Fruit fly (Drosophila melanogaster) S2 (cell line): Measurements from ENCODE around the gene CG44362.

ENCODE experiments used
- CG8478 ChIP-seq: fragments of >200 bp; optimal IDR thresholded peaks from 2 replicates; lab custom pipeline; 2018
- CTCF ChIP-seq, 2 experiments: fragments of >200 bp; optimal IDR thresholded peaks; 2 replicates each; lab custom pipeline; 2018

Gene CG44362

DNA sequence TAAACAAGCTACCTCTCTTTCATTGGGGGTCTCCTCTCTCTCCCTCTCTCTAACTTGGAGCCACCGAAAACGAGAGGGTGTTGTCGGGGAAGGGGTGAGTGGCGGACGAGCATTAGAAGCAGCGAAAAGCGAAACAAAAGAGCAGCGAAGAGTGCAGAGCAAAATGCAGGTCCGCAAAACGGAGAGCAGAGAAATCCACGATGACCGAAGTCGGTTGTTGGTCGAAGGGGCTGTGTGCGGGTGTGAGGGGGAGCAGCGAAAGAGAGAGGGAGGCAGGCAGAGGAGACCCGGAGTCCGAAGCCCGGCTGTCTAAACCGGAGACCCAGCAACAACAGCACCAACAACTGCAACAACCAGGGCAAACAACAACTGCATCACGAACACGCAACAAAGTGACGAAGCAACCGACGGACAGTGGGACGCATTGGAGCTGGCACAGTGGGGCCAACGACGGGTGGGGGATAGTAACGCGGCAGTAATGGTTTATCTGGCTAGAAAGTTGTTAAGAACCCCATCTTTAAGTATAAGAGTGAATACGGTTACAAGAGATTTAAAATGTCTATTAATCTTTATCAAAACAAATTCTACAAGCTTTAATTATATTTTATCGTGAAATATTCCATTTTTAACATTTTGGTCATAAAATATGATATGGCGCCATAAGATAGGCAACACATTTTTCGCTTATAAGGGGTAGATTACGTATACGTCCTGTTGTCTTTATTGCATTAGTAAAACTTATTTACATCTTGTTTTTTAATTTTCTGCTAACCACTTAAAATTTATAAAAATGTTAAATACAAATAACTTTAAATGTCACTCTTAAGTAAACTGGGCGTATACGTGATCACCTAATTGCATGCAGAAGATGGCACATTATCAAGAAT lies 31.7 kb upstream of the CG44362 start:
- TF ChIP-seq CTCF (optimal IDR thresholded peaks at IDR 0.05; lab: Kevin White, UChicago) (no peak), CG8478 (lab: Kevin White, UChicago) (no peak)

DNA sequence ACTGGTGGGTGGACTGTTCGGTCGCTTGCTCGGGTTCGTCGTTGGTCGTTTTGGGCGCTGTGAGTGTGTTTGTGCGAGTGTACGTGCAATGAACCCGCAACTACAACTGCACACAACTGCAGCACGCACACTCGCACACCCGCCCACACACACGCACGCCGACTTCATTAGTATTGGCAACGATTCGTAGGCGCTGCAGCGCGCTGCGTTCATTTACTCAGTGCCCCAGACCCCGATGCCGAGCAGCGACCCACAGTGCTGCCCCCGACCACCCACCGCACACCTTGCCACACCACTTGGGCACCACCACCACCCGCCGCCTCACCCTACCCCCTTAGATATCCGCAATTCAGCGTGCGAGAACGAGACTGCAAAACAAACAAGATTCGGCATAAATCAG lies 30.9 kb upstream of the CG44362 start:
- TF ChIP-seq CG8478 (lab: Kevin White, UChicago), result no peak
- TF ChIP-seq CTCF (optimal IDR thresholded peaks at IDR 0.05; lab: Kevin White, UChicago), result no peak

DNA sequence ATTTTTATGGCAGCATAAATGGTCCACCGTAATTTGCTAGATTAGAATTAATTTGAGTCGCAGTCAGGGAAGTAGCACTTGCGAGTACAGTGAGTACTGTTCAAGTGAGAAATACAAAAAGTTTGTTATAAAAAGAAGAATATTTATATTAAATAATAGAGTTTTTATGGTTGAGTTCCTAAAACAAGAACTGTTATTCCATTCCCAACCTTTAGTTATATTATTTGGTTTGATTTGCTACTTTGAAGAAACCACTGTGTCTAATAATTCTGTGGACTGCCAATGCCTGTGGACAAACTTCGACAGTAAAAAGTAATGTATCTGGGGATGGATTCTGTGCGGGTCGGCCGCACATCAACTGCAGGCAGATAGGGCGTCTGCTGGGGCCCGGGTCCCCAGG lies 29.5 kb upstream of the CG44362 start:
- TF ChIP-seq CTCF (optimal IDR thresholded peaks at IDR 0.05; lab: Kevin White, UChicago) (no peak), CG8478 (lab: Kevin White, UChicago) (no peak)

DNA sequence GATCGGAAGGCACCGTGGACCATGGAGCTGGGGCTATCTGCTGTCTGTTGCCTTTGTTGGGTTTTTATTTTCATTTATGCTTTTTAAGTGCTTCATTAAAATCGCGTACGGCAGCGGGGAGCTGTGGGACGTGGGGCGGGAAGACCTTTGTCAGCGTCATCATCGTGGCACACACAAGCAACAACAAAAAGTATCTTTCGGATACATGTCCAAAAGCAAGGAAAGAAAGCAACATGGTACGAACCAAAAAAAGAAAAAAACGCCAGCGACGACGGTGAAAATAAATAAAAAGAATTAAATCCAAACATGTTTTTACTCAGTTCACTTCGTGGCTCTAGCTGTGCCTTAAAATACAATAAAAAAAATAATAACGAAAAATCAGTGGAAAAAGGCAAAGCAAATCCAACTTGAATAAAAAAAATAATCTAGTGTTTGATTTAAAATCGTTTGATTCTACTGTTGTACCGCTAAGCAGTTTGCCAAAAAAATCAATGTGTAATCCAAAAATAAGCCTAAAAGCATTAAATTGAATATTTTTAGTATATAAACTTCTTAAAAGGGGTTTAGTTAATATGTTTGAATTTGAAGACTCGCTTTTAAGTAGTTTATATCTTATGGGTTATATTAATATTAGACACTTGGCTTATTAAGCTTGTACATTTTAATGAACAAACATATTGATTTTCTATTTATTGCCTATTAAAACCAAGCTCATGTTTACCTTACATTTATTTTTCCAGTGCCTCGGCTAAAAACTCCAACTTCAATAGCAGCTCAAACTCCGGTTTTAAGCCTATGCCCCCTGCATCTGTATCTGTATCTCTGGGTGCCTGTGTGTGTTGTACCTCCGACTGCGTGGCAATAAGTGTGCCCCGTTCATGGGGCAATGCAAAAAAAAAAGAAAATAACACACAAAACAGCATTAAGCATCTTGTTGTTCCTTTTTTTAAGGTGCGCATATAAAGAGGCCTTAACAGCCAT lies 28.7 kb upstream of the CG44362 start:
- TF ChIP-seq CTCF (optimal IDR thresholded peaks at IDR 0.05; lab: Kevin White, UChicago) (no peak), CG8478 (lab: Kevin White, UChicago) (no peak)

DNA sequence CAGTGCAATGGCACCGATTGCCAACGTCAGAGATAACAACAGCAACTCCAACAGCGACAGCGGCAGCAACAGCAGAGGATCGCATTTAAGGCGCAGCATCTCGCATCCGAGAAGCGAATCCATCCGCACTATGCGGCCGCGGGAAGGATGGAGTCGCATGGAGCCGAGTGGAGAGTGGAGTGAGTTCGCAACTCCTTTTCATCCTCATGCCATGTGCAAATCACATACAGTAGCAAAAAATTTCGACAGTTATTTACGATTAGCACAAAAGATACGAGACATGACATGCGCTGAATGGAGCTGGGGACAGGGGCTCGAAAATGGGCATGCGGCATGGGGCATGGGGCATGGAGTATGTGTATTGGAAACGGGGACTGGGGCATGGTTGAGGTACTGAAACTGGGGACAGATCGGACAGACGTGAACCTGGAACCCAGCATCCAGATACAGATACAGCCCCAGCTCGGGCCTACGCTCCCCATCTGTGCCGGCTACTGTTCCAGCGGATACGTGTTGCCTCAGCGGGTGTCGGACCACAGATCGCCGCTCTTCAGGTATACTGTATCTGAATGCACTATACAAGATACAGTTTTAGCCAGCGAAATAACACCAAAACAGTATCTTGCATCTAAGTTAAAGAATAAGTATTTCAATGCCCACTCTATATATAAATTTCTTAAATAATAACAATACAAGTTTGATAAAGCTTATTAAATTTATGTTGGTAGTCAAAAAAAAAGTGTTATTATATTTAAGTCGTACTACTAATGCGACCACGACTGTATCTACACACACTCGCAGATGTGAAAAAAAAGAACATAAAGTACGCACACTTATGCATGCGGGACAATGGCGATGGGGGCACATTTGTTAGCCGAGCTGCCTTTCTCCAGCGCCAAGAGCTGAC lies 27.3 kb upstream of the CG44362 start:
- TF ChIP-seq CTCF (optimal IDR thresholded peaks at IDR 0.05; lab: Kevin White, UChicago) (no peak), CG8478 (lab: Kevin White, UChicago) (no peak)

DNA sequence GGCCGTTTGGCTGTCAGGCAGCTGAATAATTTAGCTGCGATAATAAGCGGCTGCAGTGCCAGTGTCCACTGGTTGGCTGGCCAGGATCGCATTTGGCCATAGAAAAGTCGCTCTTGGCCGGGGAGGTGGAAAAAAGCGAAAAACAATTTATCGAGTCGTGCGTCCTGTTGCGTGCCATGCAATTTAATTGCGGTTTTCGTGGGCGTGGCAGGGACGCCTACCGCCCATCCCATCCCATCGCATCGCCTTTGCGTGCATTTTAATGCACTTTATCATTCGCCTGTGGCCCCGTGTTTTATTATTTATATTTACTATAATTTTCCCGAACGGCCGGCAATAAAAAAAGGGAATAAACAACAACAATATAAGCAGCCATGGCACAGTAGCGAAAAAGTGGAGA lies 26.0 kb upstream of the CG44362 start:
- TF ChIP-seq CG8478 (lab: Kevin White, UChicago) (no peak), CTCF (optimal IDR thresholded peaks at IDR 0.05; lab: Kevin White, UChicago) (no peak)

DNA sequence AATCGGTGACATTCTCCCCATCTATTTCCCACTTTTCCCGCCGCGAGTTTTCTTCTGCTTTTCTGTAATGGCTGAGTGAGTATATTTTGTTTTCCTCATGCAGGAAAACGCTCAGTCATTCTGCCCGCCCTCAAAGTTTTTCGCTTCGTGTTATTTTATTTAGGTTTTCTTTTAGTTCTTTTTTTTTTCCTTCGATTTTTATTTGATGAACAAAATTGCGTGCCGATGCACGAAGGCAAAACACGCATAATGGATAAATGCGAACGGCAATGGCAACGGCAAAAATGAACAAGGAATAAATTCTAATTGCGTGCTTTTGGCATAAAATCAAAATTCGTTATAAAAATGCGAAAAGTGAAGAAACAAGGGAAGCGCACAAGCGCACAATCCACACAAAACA lies 24.9 kb upstream of the CG44362 start:
- TF ChIP-seq CTCF (optimal IDR thresholded peaks at IDR 0.05; lab: Kevin White, UChicago) (no peak), CG8478 (lab: Kevin White, UChicago) (no peak)

DNA sequence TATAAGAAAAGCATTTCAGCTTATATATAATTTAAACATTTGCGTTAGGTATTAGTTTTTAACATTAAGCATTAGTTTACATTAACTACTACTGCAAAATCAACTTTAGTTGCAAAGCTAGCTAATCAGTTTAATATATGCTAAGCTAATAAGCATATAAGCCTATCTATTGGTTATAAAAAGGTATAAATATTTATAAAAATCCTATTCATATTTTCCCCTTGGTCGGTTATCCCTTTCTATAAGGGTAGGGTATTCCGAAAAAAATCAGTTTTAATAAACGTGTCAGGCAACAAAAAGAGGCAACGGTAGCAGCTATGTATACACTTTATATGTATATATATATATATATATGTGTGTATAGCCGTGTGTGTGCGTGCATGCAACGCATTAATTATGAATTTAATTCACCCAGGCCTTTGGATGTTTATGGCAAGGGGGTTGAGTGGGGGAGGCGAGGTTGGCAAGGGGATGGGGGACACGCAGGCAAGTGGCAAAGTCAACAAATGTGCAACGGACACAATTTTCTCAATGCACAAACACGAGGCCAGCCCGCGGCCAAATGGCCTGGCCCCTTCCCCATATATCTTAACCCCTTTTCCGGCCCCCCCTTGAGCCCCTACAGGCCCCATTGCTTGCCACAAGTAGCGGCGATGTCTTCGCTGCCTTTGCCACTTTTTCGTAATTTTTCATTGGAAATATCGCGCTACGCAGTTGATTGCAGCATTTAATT lies 24.1 kb upstream of the CG44362 start:
- no peak for TF ChIP-seq CTCF (optimal IDR thresholded peaks at IDR 0.05; lab: Kevin White, UChicago)
- TF ChIP-seq CG8478 (lab: Kevin White, UChicago), result no peak

DNA sequence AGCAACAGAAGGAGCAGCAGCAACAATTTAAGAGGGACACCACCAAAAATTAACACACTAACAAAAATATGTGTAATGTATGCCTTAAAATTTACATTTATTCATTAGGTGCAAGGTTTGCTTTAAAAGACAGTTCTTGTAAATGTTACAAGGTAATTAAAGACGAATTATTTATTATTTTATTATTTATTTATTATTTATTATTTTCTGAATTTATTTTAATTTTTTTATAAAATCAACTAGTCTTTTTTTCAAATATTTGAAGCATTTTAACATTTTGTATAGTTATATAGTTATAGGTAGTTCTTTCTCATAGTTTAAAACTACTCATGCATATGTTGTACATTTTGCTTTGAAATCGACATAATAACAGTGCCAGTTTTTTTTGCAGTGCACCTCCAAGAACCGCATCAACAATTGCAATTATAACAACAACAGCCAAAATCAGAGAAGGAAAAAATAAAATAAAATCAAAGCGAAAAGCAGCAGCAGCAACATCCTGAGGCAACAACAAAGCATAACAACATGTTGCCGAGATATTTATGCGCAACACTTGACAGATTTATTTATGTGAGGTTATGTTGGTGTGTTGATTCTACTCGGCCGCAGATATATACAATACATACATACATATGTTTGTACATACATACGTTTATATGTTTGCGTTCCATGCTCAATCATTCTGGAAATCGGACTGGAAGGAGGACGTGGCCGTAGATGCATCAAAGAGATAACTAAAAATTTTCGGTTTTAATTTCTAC lies 23.3 kb upstream of the CG44362 start:
- TF ChIP-seq CTCF (optimal IDR thresholded peaks at IDR 0.05; lab: Kevin White, UChicago) (no peak), CG8478 (lab: Kevin White, UChicago) (no peak)

DNA sequence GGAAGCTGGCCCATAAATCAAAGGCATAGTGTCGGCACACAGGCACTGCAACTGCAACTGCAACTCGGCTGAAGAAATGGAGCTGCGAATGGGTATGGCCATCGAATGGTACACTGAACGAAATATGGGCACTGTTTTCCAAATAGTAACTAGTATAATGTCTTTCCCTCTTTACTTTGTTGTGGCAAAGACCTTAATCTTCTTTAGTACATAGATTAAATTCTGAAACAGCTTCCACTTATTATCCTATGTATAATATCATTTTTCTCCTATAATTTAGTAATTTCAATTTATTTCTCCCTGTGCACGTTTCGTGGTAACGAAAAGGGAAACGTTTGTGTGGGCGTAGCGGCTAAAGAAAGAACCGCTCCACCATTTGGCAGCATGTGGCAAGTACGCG lies 22.0 kb upstream of the CG44362 start:
- TF ChIP-seq CTCF (optimal IDR thresholded peaks at IDR 0.05; lab: Kevin White, UChicago) (no peak), CG8478 (lab: Kevin White, UChicago) (no peak)

DNA sequence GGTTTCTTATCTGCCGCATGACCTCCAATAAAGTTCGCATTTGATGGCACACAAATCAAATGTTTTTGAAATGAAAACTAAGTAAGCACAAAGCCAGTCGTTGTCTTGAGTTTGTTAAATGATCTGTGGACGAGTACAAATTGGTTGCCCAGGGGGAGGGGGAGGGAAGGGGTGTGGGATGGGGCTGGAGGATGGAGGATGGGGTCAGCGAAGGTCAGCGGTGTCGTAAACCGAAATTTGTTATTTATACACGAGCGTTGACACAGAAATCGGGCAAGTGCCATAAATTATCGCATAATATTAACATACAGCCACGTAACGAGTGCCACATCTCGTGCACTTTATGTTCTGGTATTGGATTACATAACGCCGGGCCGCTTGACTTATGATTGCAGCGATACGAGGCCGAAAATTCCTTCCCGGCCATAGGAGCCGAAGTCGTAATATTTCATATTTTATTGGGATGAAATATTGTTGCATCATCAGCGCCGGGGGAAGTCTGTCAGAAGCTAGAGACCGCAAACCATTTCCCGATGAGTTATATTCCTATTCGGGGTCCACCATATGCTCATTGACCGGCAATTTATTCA lies 21.0 kb upstream of the CG44362 start:
- no peak for TF ChIP-seq CTCF (optimal IDR thresholded peaks at IDR 0.05; lab: Kevin White, UChicago)
- TF ChIP-seq CG8478 (lab: Kevin White, UChicago), result no peak

DNA sequence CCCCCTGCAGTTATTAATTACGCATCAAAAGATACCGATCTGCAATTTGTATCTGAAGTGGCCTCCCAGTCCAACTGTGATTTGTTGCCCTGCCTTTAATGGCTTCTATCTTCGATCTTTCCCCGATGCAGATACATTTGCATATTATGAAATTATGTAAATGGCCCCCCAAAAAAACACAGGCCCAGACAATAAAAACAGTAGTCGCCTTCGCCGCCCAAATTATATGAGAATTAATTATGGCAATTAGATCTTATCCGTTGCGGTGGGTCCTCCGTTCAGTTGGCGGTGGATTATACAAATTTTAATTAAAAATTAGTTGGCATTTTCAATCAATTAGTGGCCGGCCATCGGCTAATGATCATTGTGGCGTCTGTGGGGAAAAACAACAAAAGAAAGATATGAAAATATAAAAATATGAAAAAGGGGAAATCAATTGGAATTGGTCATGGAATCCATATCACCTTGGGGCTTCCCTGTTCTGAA lies 18.9 kb upstream of the CG44362 start:
- TF ChIP-seq CTCF (optimal IDR thresholded peaks at IDR 0.05; lab: Kevin White, UChicago) (no peak), CG8478 (lab: Kevin White, UChicago) (no peak)
